Fruit fly (Drosophila melanogaster) S2 (cell line): ENCODE data around the gene CG2233.

ENCODE experiments used
- CG8478 ChIP-seq: fragments of >200 bp; optimal IDR thresholded peaks from 2 replicates; lab custom pipeline; 2018
- CTCF ChIP-seq, 2 experiments: fragments of >200 bp; optimal IDR thresholded peaks; 2 replicates each; lab custom pipeline; 2018

- TF ChIP-seq CTCF (optimal IDR thresholded peaks at IDR 0.05; lab: Kevin White, UChicago), result no peak
- TF ChIP-seq CG8478 (lab: Kevin White, UChicago), result no peak
These were observed 21.2 kb upstream of the CG2233 start for dm6 chrX:8058446-8058900.
